Worm (Caenorhabditis elegans) whole organism, mixed stage, embryonic: ENCODE data around the gene nduv-2.

Experiments
- M03D4.4 ChIP-seq: sonication (generic microtip); optimal IDR thresholded peaks from 2 replicates; lab custom pipeline; 2017; ENCODE audit warnings: mild to moderate bottlenecking, missing genetic modification characterization, missing compliant biosample characterization
- bed-3 ChIP-seq: fragments of 200-800 bp; sonication (Bioruptor generic); optimal IDR thresholded peaks from 3 replicates; lab custom pipeline; 2018; ENCODE audit warnings: mild to moderate bottlenecking, missing genetic modification characterization, moderate library complexity, missing compliant biosample characterization
- blmp-1 ChIP-seq: fragments of 150-350 bp; optimal IDR thresholded peaks from 2 replicates; lab custom pipeline; 2014; ENCODE audit warnings: missing biosample characterization, missing genetic modification characterization
- ceh-39 ChIP-seq: fragments of 150-350 bp; optimal IDR thresholded peaks from 2 replicates; lab custom pipeline; 2014; ENCODE audit warnings: missing biosample characterization, missing genetic modification characterization
- ceh-43 ChIP-seq: fragments of 200-800 bp; sonication (Bioruptor generic); optimal IDR thresholded peaks from 2 replicates; lab custom pipeline; 2018; ENCODE audit warnings: mild to moderate bottlenecking, missing genetic modification characterization, moderate library complexity, missing compliant biosample characterization
- ceh-83 ChIP-seq: fragments of 200-800 bp; sonication (Bioruptor generic); optimal IDR thresholded peaks from 2 replicates; lab custom pipeline; 2018; ENCODE audit warnings: mild to moderate bottlenecking, missing genetic modification characterization, missing compliant biosample characterization
- ces-1 ChIP-seq: fragments of 150-350 bp; optimal IDR thresholded peaks from 2 replicates; lab custom pipeline; 2014; ENCODE audit warnings: missing biosample characterization, missing genetic modification reagents, missing genetic modification characterization
- cnd-1 ChIP-seq: fragments of 200-800 bp; sonication (Bioruptor generic); optimal IDR thresholded peaks from 2 replicates; lab custom pipeline; 2018; ENCODE audit warnings: mild to moderate bottlenecking, missing genetic modification characterization, missing compliant biosample characterization
- drap-1 ChIP-seq: fragments of 200-800 bp; sonication (Bioruptor generic); optimal IDR thresholded peaks from 3 replicates; lab custom pipeline; 2018; ENCODE audit warnings: mild to moderate bottlenecking, missing genetic modification characterization, missing compliant biosample characterization
- elt-1 ChIP-seq: sonication (generic microtip); optimal IDR thresholded peaks from 2 replicates; lab custom pipeline; 2017; ENCODE audit warnings: missing genetic modification characterization, mild to moderate bottlenecking, missing compliant biosample characterization, antibody characterized with exemption, moderate library complexity, borderline replicate concordance; ENCODE audit not compliant: insufficient read depth
- elt-3 ChIP-seq: fragments of 150-350 bp; optimal IDR thresholded peaks from 2 replicates; lab custom pipeline; 2014; ENCODE audit warnings: missing biosample characterization, missing genetic modification characterization
- flh-1 ChIP-seq: fragments of 200-800 bp; sonication (Bioruptor generic); optimal IDR thresholded peaks from 2 replicates; lab custom pipeline; 2018; ENCODE audit warnings: mild to moderate bottlenecking, missing genetic modification characterization, moderate library complexity, missing compliant biosample characterization
- ham-2 ChIP-seq: fragments of 200-800 bp; sonication (Bioruptor generic); optimal IDR thresholded peaks from 2 replicates; lab custom pipeline; 2018; ENCODE audit warnings: mild to moderate bottlenecking, missing genetic modification characterization, missing compliant biosample characterization
- hlh-1 ChIP-seq: fragments of 150-350 bp; optimal IDR thresholded peaks from 2 replicates; lab custom pipeline; 2014; ENCODE audit warnings: missing biosample characterization, missing genetic modification reagents, missing genetic modification characterization
- lin-13 ChIP-seq: fragments of 150-350 bp; optimal IDR thresholded peaks from 2 replicates; lab custom pipeline; 2014; ENCODE audit warnings: missing biosample characterization, missing genetic modification characterization
- lin-32 ChIP-seq: fragments of 200-800 bp; sonication (Bioruptor generic); optimal IDR thresholded peaks from 2 replicates; lab custom pipeline; 2018; ENCODE audit warnings: mild to moderate bottlenecking, missing genetic modification characterization, missing compliant biosample characterization
- lsy-2 ChIP-seq: fragments of 150-350 bp; optimal IDR thresholded peaks from 2 replicates; lab custom pipeline; 2014; ENCODE audit warnings: missing biosample characterization, missing genetic modification characterization
- mab-5 ChIP-seq: fragments of 150-350 bp; optimal IDR thresholded peaks from 2 replicates; lab custom pipeline; 2014; ENCODE audit warnings: missing biosample characterization, missing genetic modification characterization
- mep-1 ChIP-seq: fragments of 150-350 bp; optimal IDR thresholded peaks from 2 replicates; lab custom pipeline; 2017; ENCODE audit warnings: missing biosample characterization, missing genetic modification reagents, missing genetic modification characterization, inconsistent platforms
- mls-2 ChIP-seq: sonication (generic microtip); optimal IDR thresholded peaks from 2 replicates; lab custom pipeline; 2016; ENCODE audit warnings: mild to moderate bottlenecking, missing genetic modification characterization, moderate library complexity, missing compliant biosample characterization
- nhr-12 ChIP-seq: fragments of 150-350 bp; optimal IDR thresholded peaks from 2 replicates; lab custom pipeline; 2014; ENCODE audit warnings: missing biosample characterization, missing genetic modification characterization
- nhr-2 ChIP-seq: fragments of 150-350 bp; optimal IDR thresholded peaks from 2 replicates; lab custom pipeline; 2014; ENCODE audit warnings: missing biosample characterization, missing genetic modification characterization
- nhr-237 ChIP-seq: fragments of 150-350 bp; optimal IDR thresholded peaks from 2 replicates; lab custom pipeline; 2014; ENCODE audit warnings: missing biosample characterization, missing genetic modification characterization
- nhr-28 ChIP-seq: fragments of 150-350 bp; optimal IDR thresholded peaks from 2 replicates; lab custom pipeline; 2014; ENCODE audit warnings: missing biosample characterization, missing genetic modification characterization
- nhr-76 ChIP-seq: sonication (generic microtip); optimal IDR thresholded peaks from 2 replicates; lab custom pipeline; 2017; ENCODE audit warnings: missing biosample characterization, missing genetic modification characterization
- pha-4 ChIP-seq: fragments of 150-350 bp; optimal IDR thresholded peaks from 2 replicates; lab custom pipeline; 2018; ENCODE audit warnings: missing biosample characterization, missing genetic modification reagents, missing genetic modification characterization
- sem-2 ChIP-seq: fragments of 200-800 bp; sonication (Bioruptor generic); optimal IDR thresholded peaks from 2 replicates; lab custom pipeline; 2018; ENCODE audit warnings: mild to moderate bottlenecking, missing genetic modification characterization, missing compliant biosample characterization
- snpc-4 ChIP-seq: fragments of 150-350 bp; optimal IDR thresholded peaks from 2 replicates; lab custom pipeline; 2014; ENCODE audit warnings: missing biosample characterization, missing genetic modification characterization
- sptf-1 ChIP-seq: sonication (generic microtip); optimal IDR thresholded peaks from 2 replicates; lab custom pipeline; 2017; ENCODE audit warnings: mild to moderate bottlenecking, missing genetic modification characterization, moderate library complexity, missing compliant biosample characterization
- tbx-8 ChIP-seq: fragments of 200-800 bp; sonication (Bioruptor generic); optimal IDR thresholded peaks from 2 replicates; lab custom pipeline; 2018; ENCODE audit warnings: mild to moderate bottlenecking, missing genetic modification characterization, moderate library complexity, missing compliant biosample characterization
- unc-120 ChIP-seq: sonication (generic microtip); optimal IDR thresholded peaks from 2 replicates; lab custom pipeline; 2017; ENCODE audit warnings: missing genetic modification characterization, missing compliant biosample characterization; ENCODE audit not compliant: poor library complexity, severe bottlenecking
- unc-39 ChIP-seq: fragments of 150-350 bp; optimal IDR thresholded peaks from 2 replicates; lab custom pipeline; 2014; ENCODE audit warnings: missing biosample characterization, missing genetic modification characterization
- unc-62 ChIP-seq: fragments of 150-350 bp; optimal IDR thresholded peaks from 2 replicates; lab custom pipeline; 2014; ENCODE audit warnings: missing biosample characterization, missing genetic modification reagents, missing genetic modification characterization
- zip-8 ChIP-seq: fragments of 150-350 bp; optimal IDR thresholded peaks from 2 replicates; lab custom pipeline; 2014; ENCODE audit warnings: missing biosample characterization, missing genetic modification characterization
- ztf-11 ChIP-seq: fragments of 150-350 bp; optimal IDR thresholded peaks from 2 replicates; lab custom pipeline; 2014; ENCODE audit warnings: missing biosample characterization, missing genetic modification characterization

nduv-2 gene

DNA sequence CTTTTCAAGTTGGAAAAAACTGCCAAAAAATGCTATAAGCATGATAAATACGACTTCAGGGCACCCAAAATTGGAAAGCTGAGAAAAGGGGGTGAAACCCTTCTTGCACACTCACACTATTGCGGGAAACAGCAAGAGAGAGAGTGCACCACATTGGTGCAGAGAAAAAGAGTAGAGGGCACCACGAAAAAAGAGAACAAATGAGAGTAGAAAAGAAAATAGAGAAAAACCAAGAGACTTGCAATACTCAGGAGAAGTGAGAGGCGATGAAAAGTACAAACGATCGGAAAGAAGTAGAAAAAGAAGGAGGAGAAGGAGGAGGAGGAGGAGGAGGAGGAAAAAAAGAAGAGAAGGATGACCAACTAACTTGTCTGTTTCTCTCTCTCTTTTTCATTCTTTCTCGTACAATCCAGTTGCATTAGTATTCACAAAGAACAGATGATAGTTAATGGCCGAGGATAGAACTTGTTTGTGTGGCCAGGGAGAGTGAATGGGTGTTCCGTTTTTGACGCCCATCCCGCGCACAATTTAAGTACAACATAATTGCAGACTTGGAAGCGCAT lies 29.9 kb upstream of the nduv-2 start:
- TF ChIP-seq unc-62 (GFP tag; lab: Kevin White, UChicago) (peak; percentile 73), snpc-4 (tag; lab: Kevin White, UChicago) (no peak), nhr-76 (no peak), M03D4.4 (peak; percentile 40), sem-2 (no peak), drap-1 (GFP tag; lab: Kevin White, UChicago) (no peak), ham-2 (GFP tag; lab: Kevin White, UChicago) (no peak), lsy-2 (tag; lab: Kevin White, UChicago) (peak; percentile 33), elt-3 (tag; lab: Kevin White, UChicago) (no peak), lin-32 (GFP tag; lab: Kevin White, UChicago) (no peak), mab-5 (tag; lab: Kevin White, UChicago) (no peak), ces-1 (GFP tag; lab: Kevin White, UChicago) (peak; percentile 82), flh-1 (no peak), ceh-83 (GFP tag; lab: Kevin White, UChicago) (no peak), hlh-1 (tag; lab: Kevin White, UChicago) (no peak), ceh-39 (no peak), ceh-43 (GFP tag; lab: Kevin White, UChicago) (peak; percentile 28), unc-39 (no peak), mep-1 (tag; lab: Kevin White, UChicago) (peak; percentile 69), lin-13 (no peak), pha-4 (tag; lab: Kevin White, UChicago) (no peak), tbx-8 (no peak), nhr-237 (tag; lab: Kevin White, UChicago) (no peak), unc-120 (tag; lab: Kevin White, UChicago) (peak; percentile 42), zip-8 (no peak), ztf-11 (tag; lab: Kevin White, UChicago) (no peak), sptf-1 (tag; lab: Kevin White, UChicago) (no peak), nhr-28 (tag; lab: Kevin White, UChicago) (no peak), nhr-12 (tag; lab: Kevin White, UChicago) (no peak), bed-3 (GFP tag; lab: Kevin White, UChicago) (no peak), blmp-1 (tag; lab: Kevin White, UChicago) (no peak), cnd-1 (no peak), nhr-2 (no peak), mls-2 (tag; lab: Kevin White, UChicago) (peak; percentile 42), elt-1 (no peak)

DNA sequence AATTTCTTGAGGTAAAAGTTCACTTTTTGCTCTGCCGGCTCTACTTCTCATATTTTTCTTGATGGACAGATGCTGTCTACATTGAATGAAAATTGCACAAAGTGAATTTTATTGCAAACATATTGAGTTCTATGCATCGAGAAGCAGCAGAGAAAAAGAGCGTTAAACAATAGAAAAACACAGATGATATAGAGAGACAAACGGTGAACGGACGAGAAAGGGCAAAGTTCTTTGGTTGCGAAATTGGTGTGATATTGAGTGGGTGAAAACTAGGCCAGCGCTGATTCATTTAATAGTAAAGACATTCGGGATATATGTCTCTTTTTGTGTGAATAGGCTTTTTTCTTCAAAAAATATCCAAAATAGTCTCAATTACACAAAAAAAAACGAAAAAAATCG lies 29.0 kb upstream of the nduv-2 start:
- TF ChIP-seq mep-1 (tag; lab: Kevin White, UChicago) (no peak), ham-2 (GFP tag; lab: Kevin White, UChicago) (no peak), unc-39 (no peak), sem-2 (no peak), snpc-4 (tag; lab: Kevin White, UChicago) (no peak), tbx-8 (no peak), ceh-39 (no peak), bed-3 (GFP tag; lab: Kevin White, UChicago) (no peak), sptf-1 (tag; lab: Kevin White, UChicago) (no peak), drap-1 (GFP tag; lab: Kevin White, UChicago) (no peak), unc-120 (tag; lab: Kevin White, UChicago) (no peak), zip-8 (no peak)

DNA sequence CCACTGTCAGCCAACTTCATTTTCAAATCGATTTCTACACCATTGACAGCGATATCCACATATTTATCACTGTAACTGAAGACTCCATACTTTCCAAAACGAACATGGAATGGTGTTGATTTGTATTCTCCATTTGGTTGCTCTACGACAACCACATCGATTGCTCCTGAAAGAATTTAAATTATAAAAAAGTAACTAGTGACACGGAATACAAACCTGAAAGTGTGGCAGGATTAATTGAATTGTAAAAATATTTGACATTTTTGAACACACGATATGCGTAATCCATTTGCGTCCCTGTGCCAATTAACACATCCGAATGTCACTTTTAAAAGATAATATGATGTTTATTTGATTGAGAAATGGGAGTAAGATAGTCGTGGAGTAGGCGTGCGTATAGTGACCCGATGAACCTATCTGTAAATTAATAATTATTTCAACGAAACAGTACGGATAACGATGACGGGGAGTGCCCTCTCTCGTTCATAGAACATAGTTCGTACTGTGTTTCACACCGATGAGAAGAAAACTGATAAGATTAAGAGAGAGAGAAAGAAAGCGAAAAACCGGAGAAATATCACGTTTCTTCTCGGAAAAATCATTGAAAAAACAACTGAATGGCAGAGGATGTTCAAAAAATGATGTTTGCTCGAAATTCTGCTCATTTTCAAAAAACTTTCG lies 28.5 kb upstream of the nduv-2 start, which contains the start of gene lpin-1:
Gene lpin-1, minus strand, starts transcription at position 417 of the 681 bp plus-strand sequence.
- no peak for TF ChIP-seq blmp-1 (tag; lab: Kevin White, UChicago)
- TF ChIP-seq mab-5 (tag; lab: Kevin White, UChicago): no peak
